Worm (Caenorhabditis elegans): ENCODE data around the gene fbxb-112.

Gene fbxb-112

DNA sequence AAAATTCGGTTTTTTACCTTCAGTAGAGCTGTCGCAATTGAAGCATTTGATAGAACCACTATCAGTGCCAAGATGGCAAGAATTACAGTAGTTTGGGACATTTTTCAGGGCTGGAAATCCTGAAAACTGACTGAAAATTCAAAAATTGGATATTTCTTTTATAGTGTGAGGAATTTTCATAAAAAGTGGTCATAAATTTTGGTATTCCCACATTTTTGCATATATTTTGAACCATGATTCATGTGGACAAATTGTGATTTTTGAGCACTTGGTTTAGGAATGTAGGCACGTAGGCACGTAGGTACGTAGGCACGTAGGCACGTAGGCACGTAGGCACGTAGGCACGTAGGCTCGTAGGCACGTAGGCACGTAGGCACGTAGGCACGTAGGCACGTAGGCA is 21.3 kb downstream of the fbxb-112 start, which contains the start of gene Y49F6B.19:
Gene Y49F6B.19, minus strand, starts transcription at position 101 of the 400 bp plus-strand sequence.
- no peak for TF ChIP-seq fax-1 (tag; optimal IDR thresholded peaks at IDR 0.05)
- TF ChIP-seq gmeb-2 (tag; optimal IDR thresholded peaks at IDR 0.05), result no peak
- no peak for TF ChIP-seq ceh-19 (GFP tag; optimal IDR thresholded peaks at IDR 0.05)
- no peak for TF ChIP-seq ets-4 (tag; optimal IDR thresholded peaks at IDR 0.05)
- TF ChIP-seq npax-4 (tag; optimal IDR thresholded peaks at IDR 0.05), result no peak
- TF ChIP-seq unc-42 (tag; optimal IDR thresholded peaks at IDR 0.05), result no peak
- no peak for TF ChIP-seq fkh-10 (GFP tag; optimal IDR thresholded peaks at IDR 0.05)
- no peak for TF ChIP-seq rnt-1 (tag; optimal IDR thresholded peaks at IDR 0.05)

DNA sequence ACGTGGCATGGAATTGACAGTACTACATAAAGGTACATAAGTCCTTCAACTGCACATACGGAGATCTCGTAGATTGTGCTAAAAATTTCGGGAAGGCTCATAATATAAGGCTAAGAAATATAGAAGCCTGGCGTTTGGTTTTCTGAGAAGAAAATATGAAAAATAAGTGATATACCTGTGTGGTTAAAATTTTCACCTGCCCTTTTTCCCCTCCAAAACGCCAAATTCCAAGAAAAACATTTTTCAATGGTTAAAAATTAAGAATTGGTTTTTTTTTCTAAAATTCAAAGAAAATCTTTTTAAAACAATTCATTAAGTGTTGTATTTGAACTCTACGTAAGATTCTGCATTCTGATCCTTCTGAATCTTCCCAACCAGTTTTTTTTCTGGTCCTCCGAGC is 23.7 kb downstream of the fbxb-112 start, which contains the start of gene srz-5:
Gene srz-5, minus strand, starts transcription at position 101 of the 400 bp plus-strand sequence.
- no peak for TF ChIP-seq ceh-2 (tag; optimal IDR thresholded peaks at IDR 0.05)

DNA sequence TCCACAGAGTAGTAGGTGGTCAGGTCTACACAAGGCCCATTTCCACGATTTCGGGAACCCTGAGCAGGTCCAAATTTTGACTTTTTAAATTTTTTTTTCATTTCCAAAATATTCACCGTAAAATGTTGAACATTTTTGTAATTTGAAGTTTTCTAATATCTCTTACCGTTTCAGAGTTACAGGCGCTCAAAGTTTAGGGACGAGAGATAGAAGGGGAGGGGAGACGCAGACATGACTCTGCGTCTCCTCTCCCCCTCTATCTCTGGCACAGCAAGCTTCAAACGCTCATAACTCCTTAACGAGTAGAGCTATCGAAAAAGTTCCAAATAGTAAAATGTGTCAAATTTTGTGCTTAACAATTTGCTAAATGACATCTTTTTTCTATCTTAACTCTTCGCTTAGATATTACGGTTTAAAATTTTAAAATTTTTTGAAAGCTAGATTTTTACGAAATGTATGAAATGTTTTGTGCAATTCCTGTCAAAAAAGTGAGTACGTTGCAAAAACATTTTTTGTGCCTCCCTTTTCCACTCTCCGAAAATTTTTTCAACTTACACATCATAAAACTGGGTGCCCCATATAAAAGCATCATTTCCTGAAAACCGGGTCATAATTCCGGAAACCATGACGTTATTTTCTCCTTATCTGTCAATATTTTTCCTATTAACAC is 24.6 kb downstream of the fbxb-112 start, which contains the start of the genes Y49F6B.14 and clec-125:
Gene Y49F6B.14, minus strand, starts transcription at position 101 of the 670 bp plus-strand sequence.
Gene clec-125, plus strand, starts transcription at position 620 of the 670 bp plus-strand sequence.
- TF ChIP-seq odd-2 (tag; optimal IDR thresholded peaks at IDR 0.05) (no peak), ceh-24 (tag; optimal IDR thresholded peaks at IDR 0.05) (no peak), ttx-3 (tag; optimal IDR thresholded peaks at IDR 0.05) (no peak), pha-2 (tag; optimal IDR thresholded peaks at IDR 0.05) (no peak), K09A11.1 (tag; optimal IDR thresholded peaks at IDR 0.05; ENCODE audit: insufficient read depth) (no peak), ceh-48 (tag; optimal IDR thresholded peaks at IDR 0.05) (no peak), che-1 (tag; optimal IDR thresholded peaks at IDR 0.05) (no peak), hlh-6 (tag; optimal IDR thresholded peaks at IDR 0.05) (no peak), eyg-1 (tag; optimal IDR thresholded peaks at IDR 0.05) (no peak), pha-4 (tag; optimal IDR thresholded peaks at IDR 0.05) (no peak), sox-2 (GFP tag; IDR thresholded peaks at IDR 0.05) (no peak), hlh-13 (GFP tag; optimal IDR thresholded peaks at IDR 0.05) (no peak)

DNA sequence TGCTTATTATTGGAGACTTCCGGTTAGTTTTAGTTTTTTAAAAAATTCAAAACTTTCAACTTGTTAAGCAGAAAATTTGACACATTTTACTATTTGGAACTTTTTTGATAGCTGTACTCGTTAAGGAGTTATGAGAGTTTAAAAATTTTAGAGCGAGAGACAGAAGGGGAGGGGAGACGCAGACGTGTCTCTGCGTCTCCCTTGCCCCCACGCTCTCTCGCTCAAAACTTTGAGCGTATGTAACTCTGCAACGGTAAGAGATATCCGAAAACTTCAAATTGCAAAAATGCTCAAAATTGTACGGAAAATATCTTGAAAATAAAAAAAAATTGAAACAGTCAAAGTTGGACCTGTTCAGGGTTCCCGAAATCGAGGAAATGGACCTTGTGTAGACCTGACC is 25.3 kb downstream of the fbxb-112 start:
- TF ChIP-seq fax-1 (tag; optimal IDR thresholded peaks at IDR 0.05) (no peak), C38D4.7 (GFP tag; optimal IDR thresholded peaks at IDR 0.05) (no peak), ceh-18 (tag; optimal IDR thresholded peaks at IDR 0.05) (no peak), ahr-1 (tag; optimal IDR thresholded peaks at IDR 0.05) (no peak), sox-2 (GFP tag; IDR thresholded peaks at IDR 0.05) (no peak), nhr-232 (tag; optimal IDR thresholded peaks at IDR 0.05) (no peak), pha-4 (tag; optimal IDR thresholded peaks at IDR 0.05) (no peak), pat-9 (tag; optimal IDR thresholded peaks at IDR 0.05) (no peak), ceh-24 (tag; optimal IDR thresholded peaks at IDR 0.05) (no peak), F13H6.1 (tag; optimal IDR thresholded peaks at IDR 0.05) (no peak), madf-2 (tag; optimal IDR thresholded peaks at IDR 0.05) (no peak), gmeb-2 (tag; optimal IDR thresholded peaks at IDR 0.05) (no peak), lin-11 (tag; optimal IDR thresholded peaks at IDR 0.05) (no peak), ceh-34 (tag; optimal IDR thresholded peaks at IDR 0.05) (no peak), npax-4 (tag; optimal IDR thresholded peaks at IDR 0.05) (no peak), ceh-14 (tag; optimal IDR thresholded peaks at IDR 0.05) (no peak), mec-3 (tag; optimal IDR thresholded peaks at IDR 0.05; ENCODE audit: borderline replicate concordance) (no peak), hlh-15 (tag; optimal IDR thresholded peaks at IDR 0.05) (no peak), elt-2 (tag; optimal IDR thresholded peaks at IDR 0.05) (no peak), nfya-1 (tag; optimal IDR thresholded peaks at IDR 0.05) (no peak)
